Fruit fly (Drosophila melanogaster): ENCODE results near the gene CG5421.
A peak's percentile ranks its signal among the peaks of the same experiment; 100 is the strongest.

CG5421 gene

dm6 chr2L:12424555-12424954 is 23.4 kb downstream of the CG5421 start, which contains the start of gene Fam92 (continued):
- TF ChIP-seq CG11504 (tag; optimal IDR thresholded peaks at IDR 0.05): peak; percentile 68
- TF ChIP-seq CG10431 (GFP tag; optimal IDR thresholded peaks at IDR 0.05): no peak
- no peak for TF ChIP-seq ewg (GFP tag; optimal IDR thresholded peaks at IDR 0.05)
- peak; percentile 27 for TF ChIP-seq CG9817 (tag; optimal IDR thresholded peaks at IDR 0.05)
- TF ChIP-seq sob (GFP tag; IDR thresholded peaks at IDR 0.05): peak; percentile 38; the same call in 1 of the 2 replicates
- TF ChIP-seq CG3065 (GFP tag; optimal IDR thresholded peaks at IDR 0.05): no peak
- TF ChIP-seq CG17385 (GFP tag; optimal IDR thresholded peaks at IDR 0.05): peak; percentile 34
- no peak for TF ChIP-seq CG30020 (tag; optimal IDR thresholded peaks at IDR 0.05)
- peak; percentile 43 for TF ChIP-seq pum (GFP tag; optimal IDR thresholded peaks at IDR 0.05)
- peak; percentile 49 for TF ChIP-seq CG2678 (tag; optimal IDR thresholded peaks at IDR 0.05)
- TF ChIP-seq Fer3 (tag; optimal IDR thresholded peaks at IDR 0.05): peak; percentile 44
- peak; percentile 24; the same call in 1 of the 2 replicates for TF ChIP-seq CG1024 (GFP tag; IDR thresholded peaks at IDR 0.05)
- TF ChIP-seq Hmx (GFP tag; optimal IDR thresholded peaks at IDR 0.05): peak; percentile 21
- peak; percentile 50; the same call in 1 of the 2 replicates for TF ChIP-seq CG14014 (GFP tag; IDR thresholded peaks at IDR 0.05)
- peak; percentile 60 for TF ChIP-seq az2 (GFP tag; optimal IDR thresholded peaks at IDR 0.05)
- peak; percentile 32 for TF ChIP-seq slp2 (GFP tag; optimal IDR thresholded peaks at IDR 0.05)
- TF ChIP-seq CG13894 (tag; optimal IDR thresholded peaks at IDR 0.05): peak; percentile 14
- peak; percentile 11 for TF ChIP-seq pita (GFP tag; optimal IDR thresholded peaks at IDR 0.05)
- peak; percentile 49; the same call in 2 of the 3 replicates for TF ChIP-seq Mrtf (GFP tag; IDR thresholded peaks at IDR 0.05)
- TF ChIP-seq CG15269 (tag; optimal IDR thresholded peaks at IDR 0.05): peak; percentile 60
- TF ChIP-seq bcd (GFP tag; optimal IDR thresholded peaks at IDR 0.05): peak; percentile 23
- TF ChIP-seq BtbVII (GFP tag; optimal IDR thresholded peaks at IDR 0.05): peak; percentile 38
- peak; percentile 30 for TF ChIP-seq CG2116 (GFP tag; optimal IDR thresholded peaks at IDR 0.05)
- peak; percentile 29; the same call in 1 of the 2 replicates for TF ChIP-seq chm (GFP tag; IDR thresholded peaks at IDR 0.05)
- peak; percentile 42 for TF ChIP-seq CG18599 (GFP tag; optimal IDR thresholded peaks at IDR 0.05)
- peak; percentile 6 for TF ChIP-seq fu2 (GFP tag; optimal IDR thresholded peaks at IDR 0.05)
- TF ChIP-seq CG8290 (GFP tag; optimal IDR thresholded peaks at IDR 0.05): peak; percentile 52
- peak in 1 of 2 experiments; percentile 68 for TF ChIP-seq CG8290 (tag; optimal IDR thresholded peaks at IDR 0.05)
- 0 out of 4 replicates have a peak, but pooled peaks have one; percentile 18 for TF ChIP-seq Gug (GFP tag; IDR thresholded peaks at IDR 0.05)
- peak; percentile 49 for TF ChIP-seq D19A (tag; optimal IDR thresholded peaks at IDR 0.05)
- TF ChIP-seq br (optimal IDR thresholded peaks at IDR 0.05): no peak
- TF ChIP-seq CG13624 (GFP tag; optimal IDR thresholded peaks at IDR 0.05): peak; percentile 38
- TF ChIP-seq zfh2 (GFP tag; optimal IDR thresholded peaks at IDR 0.05): peak; percentile 11
- TF ChIP-seq p53 (GFP tag; optimal IDR thresholded peaks at IDR 0.05): no peak
- peak; percentile 94 for TF ChIP-seq Myb (GFP tag; optimal IDR thresholded peaks at IDR 0.05)
- TF ChIP-seq shn (GFP tag; optimal IDR thresholded peaks at IDR 0.05): no peak
- TF ChIP-seq Dek (tag; optimal IDR thresholded peaks at IDR 0.05): peak; percentile 38
- TF ChIP-seq Ptx1 (GFP tag; IDR thresholded peaks at IDR 0.05): peak; percentile 18; the same call in 1 of the 2 replicates
- TF ChIP-seq Abd-B (GFP tag; optimal IDR thresholded peaks at IDR 0.05): peak; percentile 5
- peak; percentile 29 for TF ChIP-seq twi (tag; optimal IDR thresholded peaks at IDR 0.05)
- TF ChIP-seq CG18476 (GFP tag; optimal IDR thresholded peaks at IDR 0.05): no peak
- peak; percentile 45; the same call in 1 of the 2 replicates for TF ChIP-seq sisA (GFP tag; IDR thresholded peaks at IDR 0.05)
- TF ChIP-seq Xbp1 (GFP tag; optimal IDR thresholded peaks at IDR 0.05): peak; percentile 73
- TF ChIP-seq CG2875 (GFP tag; optimal IDR thresholded peaks at IDR 0.05): peak; percentile 31
- TF ChIP-seq CG6765 (GFP tag; optimal IDR thresholded peaks at IDR 0.05): no peak
- no peak for TF ChIP-seq Dll (GFP tag; IDR thresholded peaks at IDR 0.05; ENCODE audit: partially characterized antibody)
- peak; percentile 65 for TF ChIP-seq MTF-1 (GFP tag; optimal IDR thresholded peaks at IDR 0.05; ENCODE audit: borderline replicate concordance)
- TF ChIP-seq CG1529 (GFP tag; optimal IDR thresholded peaks at IDR 0.05): no peak
- TF ChIP-seq CG18262 (tag; optimal IDR thresholded peaks at IDR 0.05): peak; percentile 54
- peak; percentile 89 for TF ChIP-seq stwl (tag; optimal IDR thresholded peaks at IDR 0.05)
- no peak for TF ChIP-seq CG1792 (GFP tag; optimal IDR thresholded peaks at IDR 0.05)

Measured in whole organism, embryonic.